Worm (Caenorhabditis elegans): ENCODE measurements around the gene srlf-33.

ce11 chrIV:11937087-11937486 is 11.8 kb upstream of the srlf-33 start, which contains the start of gene slc-5A12:
- TF ChIP-seq ama-1 (optimal IDR thresholded peaks at IDR 0.05) (no peak), hmbx-1 (tag; optimal IDR thresholded peaks at IDR 0.05) (no peak), pes-1 (GFP tag; IDR thresholded peaks at IDR 0.05) (no peak), flt-1 (GFP tag; IDR thresholded peaks at IDR 0.05) (no peak), F13C5.2 (tag; optimal IDR thresholded peaks at IDR 0.05) (no peak), hnd-1 (tag; optimal IDR thresholded peaks at IDR 0.05) (no peak), tbx-11 (GFP tag; IDR thresholded peaks at IDR 0.05) (no peak), scrt-1 (GFP tag; IDR thresholded peaks at IDR 0.05) (no peak), hmg-4 (GFP tag; optimal IDR thresholded peaks at IDR 0.05) (no peak), ceh-13 (GFP tag; optimal IDR thresholded peaks at IDR 0.05) (no peak), ets-7 (tag; optimal IDR thresholded peaks at IDR 0.05) (no peak), sea-1 (GFP tag; conservative IDR thresholded peaks at IDR 0.05) (no peak), B0310.2 (tag; optimal IDR thresholded peaks at IDR 0.05) (no peak), tbx-37 (GFP tag; conservative IDR thresholded peaks at IDR 0.05) (no peak)

Measured in whole organism, early embryonic.